Fruit fly (Drosophila melanogaster): ENCODE measurements around the gene btsz.

The btsz gene

dm6 chr3R:14917927-14918829, 42.9 kb upstream of the btsz start, which contains the start of gene Sdr (continued):
- TF ChIP-seq HHEX (GFP tag; optimal IDR thresholded peaks at IDR 0.05) = no peak
- TF ChIP-seq mam (GFP tag; optimal IDR thresholded peaks at IDR 0.05) = no peak
- no peak for TF ChIP-seq tin (GFP tag; optimal IDR thresholded peaks at IDR 0.05)
- TF ChIP-seq Dp (GFP tag; optimal IDR thresholded peaks at IDR 0.05) = no peak
- no peak for TF ChIP-seq Blimp-1 (GFP tag; optimal IDR thresholded peaks at IDR 0.05)
- TF ChIP-seq CG15011 (GFP tag; optimal IDR thresholded peaks at IDR 0.05) = no peak
- TF ChIP-seq h (optimal IDR thresholded peaks at IDR 0.05) = no peak
- no peak for TF ChIP-seq CrebB (tag; optimal IDR thresholded peaks at IDR 0.05)
- peak; percentile 8 for TF ChIP-seq Fer2 (tag; optimal IDR thresholded peaks at IDR 0.05)
- no peak for TF ChIP-seq rib (GFP tag; IDR thresholded peaks at IDR 0.05)
- peak; percentile 7 for TF ChIP-seq lbe (GFP tag; optimal IDR thresholded peaks at IDR 0.05)
- TF ChIP-seq Taf1 (GFP tag; IDR thresholded peaks at IDR 0.05) = no peak
- TF ChIP-seq CG6813 (GFP tag; optimal IDR thresholded peaks at IDR 0.05) = no peak
- TF ChIP-seq chif (GFP tag; optimal IDR thresholded peaks at IDR 0.05) = no peak
- peak; percentile 56 for TF ChIP-seq CG7839 (tag; optimal IDR thresholded peaks at IDR 0.05)
- TF ChIP-seq pb (GFP tag; optimal IDR thresholded peaks at IDR 0.05) = no peak
- no peak for TF ChIP-seq gro (GFP tag; optimal IDR thresholded peaks at IDR 0.05)
- TF ChIP-seq Adf1 (GFP tag; IDR thresholded peaks at IDR 0.05) = no peak
- TF ChIP-seq MBD-R2 (GFP tag; IDR thresholded peaks at IDR 0.05) = no peak
- peak; percentile 3 for TF ChIP-seq fd3F (GFP tag; optimal IDR thresholded peaks at IDR 0.05)
- no peak for TF ChIP-seq Ptx1 (GFP tag; IDR thresholded peaks at IDR 0.05)
- no peak for TF ChIP-seq Deaf1 (tag; optimal IDR thresholded peaks at IDR 0.05)
- TF ChIP-seq dysf (GFP tag; IDR thresholded peaks at IDR 0.05) = peak; percentile 52; the same call in 1 of the 3 replicates
- TF ChIP-seq Mad (GFP tag; optimal IDR thresholded peaks at IDR 0.05) = no peak
- no peak for TF ChIP-seq CG6272 (GFP tag; IDR thresholded peaks at IDR 0.05)
- TF ChIP-seq scrt (GFP tag; optimal IDR thresholded peaks at IDR 0.05) = no peak
- TF ChIP-seq tup (GFP tag; optimal IDR thresholded peaks at IDR 0.05) = no peak
- TF ChIP-seq Atf-2 (GFP tag; optimal IDR thresholded peaks at IDR 0.05) = no peak
- TF ChIP-seq oc (tag; optimal IDR thresholded peaks at IDR 0.05) = no peak
- no peak for TF ChIP-seq CG8478 (optimal IDR thresholded peaks at IDR 0.05)
- no peak for TF ChIP-seq CHES-1-like (GFP tag; optimal IDR thresholded peaks at IDR 0.05)
- TF ChIP-seq CG34376 (GFP tag; optimal IDR thresholded peaks at IDR 0.05) = no peak
- peak; percentile 18 for TF ChIP-seq Ets65A (GFP tag)
- peak; percentile 17 for TF ChIP-seq CG2120 (GFP tag; optimal IDR thresholded peaks at IDR 0.05)
- TF ChIP-seq CG12299 (tag; optimal IDR thresholded peaks at IDR 0.05) = no peak
- no peak for TF ChIP-seq CG17568 (GFP tag; optimal IDR thresholded peaks at IDR 0.05)
- no peak for TF ChIP-seq CG14050 (GFP tag; IDR thresholded peaks at IDR 0.05)
- no peak for TF ChIP-seq pum (GFP tag; optimal IDR thresholded peaks at IDR 0.05)
- TF ChIP-seq gem (tag; optimal IDR thresholded peaks at IDR 0.05) = peak; percentile 60
- TF ChIP-seq CG17359 (tag; optimal IDR thresholded peaks at IDR 0.05) = no peak
- TF ChIP-seq CG3847 (GFP tag; IDR thresholded peaks at IDR 0.05) = no peak
- no peak for TF ChIP-seq so (GFP tag; IDR thresholded peaks at IDR 0.05)
- TF ChIP-seq Ets97D (GFP tag; optimal IDR thresholded peaks at IDR 0.05) = no peak
- TF ChIP-seq croc (GFP tag; conservative IDR thresholded peaks at IDR 0.05) = no peak
- no peak for TF ChIP-seq CG7357 (GFP tag; IDR thresholded peaks at IDR 0.05)
- no peak for TF ChIP-seq sob (GFP tag; IDR thresholded peaks at IDR 0.05)
- TF ChIP-seq onecut (GFP tag; IDR thresholded peaks at IDR 0.05) = no peak
- no peak for TF ChIP-seq CG32532 (GFP tag; IDR thresholded peaks at IDR 0.05)
- TF ChIP-seq E2f2 (GFP tag; IDR thresholded peaks at IDR 0.05) = no peak
- no peak for TF ChIP-seq lola (GFP tag; optimal IDR thresholded peaks at IDR 0.05)
- no peak for TF ChIP-seq CG9609 (GFP tag; optimal IDR thresholded peaks at IDR 0.05)
